Worm (Caenorhabditis elegans) whole organism, mixed stage, embryonic: ENCODE data around the gene F49C5.12.

Experiments
- bed-3 ChIP-seq: fragments of 200-800 bp; sonication (Bioruptor generic); optimal IDR thresholded peaks from 3 replicates; lab custom pipeline; 2018; ENCODE audit warnings: mild to moderate bottlenecking, missing genetic modification characterization, moderate library complexity, missing compliant biosample characterization
- drap-1 ChIP-seq: fragments of 200-800 bp; sonication (Bioruptor generic); optimal IDR thresholded peaks from 3 replicates; lab custom pipeline; 2018; ENCODE audit warnings: mild to moderate bottlenecking, missing genetic modification characterization, missing compliant biosample characterization
- elt-3 ChIP-seq: fragments of 150-350 bp; optimal IDR thresholded peaks from 2 replicates; lab custom pipeline; 2014; ENCODE audit warnings: missing biosample characterization, missing genetic modification characterization
- flh-1 ChIP-seq: fragments of 200-800 bp; sonication (Bioruptor generic); optimal IDR thresholded peaks from 2 replicates; lab custom pipeline; 2018; ENCODE audit warnings: mild to moderate bottlenecking, missing genetic modification characterization, moderate library complexity, missing compliant biosample characterization
- ham-2 ChIP-seq: fragments of 200-800 bp; sonication (Bioruptor generic); optimal IDR thresholded peaks from 2 replicates; lab custom pipeline; 2018; ENCODE audit warnings: mild to moderate bottlenecking, missing genetic modification characterization, missing compliant biosample characterization
- hlh-1 ChIP-seq: fragments of 150-350 bp; optimal IDR thresholded peaks from 2 replicates; lab custom pipeline; 2014; ENCODE audit warnings: missing biosample characterization, missing genetic modification reagents, missing genetic modification characterization
- lsy-2 ChIP-seq: fragments of 150-350 bp; optimal IDR thresholded peaks from 2 replicates; lab custom pipeline; 2014; ENCODE audit warnings: missing biosample characterization, missing genetic modification characterization
- nhr-76 ChIP-seq: sonication (generic microtip); optimal IDR thresholded peaks from 2 replicates; lab custom pipeline; 2017; ENCODE audit warnings: missing biosample characterization, missing genetic modification characterization
- snpc-4 ChIP-seq: fragments of 150-350 bp; optimal IDR thresholded peaks from 2 replicates; lab custom pipeline; 2014; ENCODE audit warnings: missing biosample characterization, missing genetic modification characterization
- unc-39 ChIP-seq: fragments of 150-350 bp; optimal IDR thresholded peaks from 2 replicates; lab custom pipeline; 2014; ENCODE audit warnings: missing biosample characterization, missing genetic modification characterization
- unc-62 ChIP-seq: fragments of 150-350 bp; optimal IDR thresholded peaks from 2 replicates; lab custom pipeline; 2014; ENCODE audit warnings: missing biosample characterization, missing genetic modification reagents, missing genetic modification characterization
- zip-8 ChIP-seq: fragments of 150-350 bp; optimal IDR thresholded peaks from 2 replicates; lab custom pipeline; 2014; ENCODE audit warnings: missing biosample characterization, missing genetic modification characterization

DNA sequence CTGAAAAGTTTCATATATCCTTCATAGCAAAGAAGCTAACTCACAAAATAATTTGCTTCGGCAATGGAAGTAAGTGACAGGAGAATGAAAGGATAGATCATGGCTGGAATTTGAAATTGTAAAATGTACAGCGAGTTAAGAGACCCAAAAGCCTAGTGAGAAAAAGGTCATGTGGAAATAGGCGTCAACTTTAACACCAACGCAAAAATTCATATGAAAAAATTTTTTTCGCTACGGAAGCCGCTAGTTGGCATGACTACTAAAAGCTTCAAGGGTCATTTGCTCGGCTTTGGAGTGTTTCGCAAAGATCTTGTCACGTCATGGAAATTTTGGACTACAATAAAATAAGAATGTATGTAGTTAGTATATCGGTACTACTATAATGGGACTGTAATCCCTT is 10.4 kb upstream of the F49C5.12 start, which contains the start of gene Y38E10A.1:
- TF ChIP-seq zip-8 (tag; lab: Kevin White, UChicago) (no peak), bed-3 (GFP tag; lab: Kevin White, UChicago) (no peak), unc-39 (tag; lab: Kevin White, UChicago) (no peak), unc-62 (GFP tag; lab: Kevin White, UChicago) (no peak), ham-2 (no peak), elt-3 (tag; lab: Kevin White, UChicago) (no peak), snpc-4 (tag; lab: Kevin White, UChicago) (no peak), lsy-2 (tag; lab: Kevin White, UChicago) (no peak), flh-1 (GFP tag; lab: Kevin White, UChicago) (no peak), drap-1 (no peak), nhr-76 (no peak), hlh-1 (tag; lab: Kevin White, UChicago) (no peak)
